Fruit fly (Drosophila melanogaster) whole organism, prepupa: Measurements from ENCODE around the gene CG12523.

ENCODE experiments used
- Blimp-1 ChIP-seq: fragments of 200-800 bp; sonication (Bioruptor generic); optimal IDR thresholded peaks from 3 replicates; lab custom pipeline; 2017; ENCODE audit warnings: missing biosample characterization, missing genetic modification characterization, mild to moderate bottlenecking, moderate library complexity, missing genetic modification reagents
- CG10669 ChIP-seq: fragments of 200-800 bp; sonication (Bioruptor generic); optimal IDR thresholded peaks from 3 replicates; lab custom pipeline; 2018; ENCODE audit warnings: missing biosample characterization, mild to moderate bottlenecking, missing genetic modification characterization, moderate library complexity
- CG11762 ChIP-seq: fragments of 200-800 bp; sonication (Bioruptor generic); optimal IDR thresholded peaks from 3 replicates; lab custom pipeline; 2016; ENCODE audit warnings: missing biosample characterization, missing genetic modification characterization; ENCODE audit not compliant: insufficient read depth
- CG11902 ChIP-seq: fragments of 200-800 bp; sonication (Bioruptor generic); optimal IDR thresholded peaks from 3 replicates; lab custom pipeline; 2016; ENCODE audit warnings: missing biosample characterization, missing genetic modification characterization
- CG15336 ChIP-seq: fragments of 200-800 bp; sonication (Bioruptor generic); IDR thresholded peaks from 2 replicates; pipeline ENCODE4 v1.3.6; 2022; ENCODE audit warnings: missing biosample characterization, missing genetic modification characterization
- CG1621 ChIP-seq: fragments of 200-800 bp; sonication (Bioruptor generic); optimal IDR thresholded peaks from 3 replicates; lab custom pipeline; 2018; ENCODE audit warnings: missing biosample characterization, mild to moderate bottlenecking, missing genetic modification characterization
- CG16779 ChIP-seq: fragments of 200-800 bp; sonication (Bioruptor generic); optimal IDR thresholded peaks from 3 replicates; lab custom pipeline; 2017; ENCODE audit warnings: missing biosample characterization, mild to moderate bottlenecking, missing genetic modification characterization
- CG3032 ChIP-seq: fragments of 200-800 bp; optimal IDR thresholded peaks from 2 replicates; lab custom pipeline; 2019; ENCODE audit warnings: missing biosample characterization, mild to moderate bottlenecking, missing genetic modification characterization, moderate library complexity
- CG31627 ChIP-seq: fragments of 200-800 bp; sonication (Bioruptor generic); optimal IDR thresholded peaks from 3 replicates; lab custom pipeline; 2016; ENCODE audit warnings: missing biosample characterization, missing genetic modification characterization
- CG34406 ChIP-seq: fragments of 200-800 bp; sonication (Bioruptor generic); optimal IDR thresholded peaks from 3 replicates; lab custom pipeline; 2016; ENCODE audit warnings: missing biosample characterization, missing genetic modification characterization
- CG3919 ChIP-seq: fragments of 200-800 bp; sonication (Bioruptor generic); optimal IDR thresholded peaks from 3 replicates; lab custom pipeline; 2016; ENCODE audit warnings: missing biosample characterization, missing genetic modification characterization
- CG4318 ChIP-seq: fragments of 200-800 bp; sonication (Bioruptor generic); optimal IDR thresholded peaks from 3 replicates; lab custom pipeline; 2017; ENCODE audit warnings: missing biosample characterization, mild to moderate bottlenecking, missing genetic modification characterization
- CG6163 ChIP-seq: fragments of 200-800 bp; sonication (Bioruptor generic); IDR thresholded peaks from 3 replicates; pipeline ENCODE4 v1.3.6; 2022; ENCODE audit warnings: missing biosample characterization, missing genetic modification characterization
- CG6276 ChIP-seq: fragments of 200-800 bp; sonication (Bioruptor generic); optimal IDR thresholded peaks from 2 replicates; lab custom pipeline; 2017; ENCODE audit warnings: missing biosample characterization, mild to moderate bottlenecking, missing genetic modification characterization
- CG6792 ChIP-seq: fragments of 200-800 bp; sonication (Bioruptor generic); optimal IDR thresholded peaks from 3 replicates; lab custom pipeline; 2016; ENCODE audit warnings: missing biosample characterization, missing genetic modification characterization
- CG6808 ChIP-seq: fragments of 200-800 bp; sonication (Bioruptor generic); optimal IDR thresholded peaks from 3 replicates; lab custom pipeline; 2017; ENCODE audit warnings: missing biosample characterization, missing genetic modification characterization, mild to moderate bottlenecking, moderate library complexity, missing genetic modification reagents
- CG6854 ChIP-seq: fragments of 200-800 bp; sonication (Bioruptor generic); optimal IDR thresholded peaks from 2 replicates; lab custom pipeline; 2017; ENCODE audit warnings: missing biosample characterization, mild to moderate bottlenecking, missing genetic modification characterization
- CG7368 ChIP-seq: fragments of 200-800 bp; sonication (Bioruptor generic); optimal IDR thresholded peaks from 3 replicates; lab custom pipeline; 2016; ENCODE audit warnings: missing biosample characterization, missing genetic modification characterization
- CG8119 ChIP-seq: fragments of 200-800 bp; sonication (Bioruptor generic); IDR thresholded peaks from 3 replicates; pipeline ENCODE4 v1.3.6; 2022; ENCODE audit warnings: missing biosample characterization, missing genetic modification characterization
- CG8319 ChIP-seq: fragments of 200-800 bp; sonication (Bioruptor generic); optimal IDR thresholded peaks from 3 replicates; lab custom pipeline; 2016; ENCODE audit warnings: missing biosample characterization, missing genetic modification characterization
- CG9139 ChIP-seq: fragments of 200-800 bp; sonication (Bioruptor generic); optimal IDR thresholded peaks from 3 replicates; lab custom pipeline; 2017; ENCODE audit warnings: missing biosample characterization, mild to moderate bottlenecking, missing genetic modification characterization
- Eip75B ChIP-seq: fragments of 200-800 bp; sonication (Bioruptor generic); optimal IDR thresholded peaks from 3 replicates; lab custom pipeline; 2016; ENCODE audit warnings: missing biosample characterization, missing genetic modification characterization
- Ets21C ChIP-seq: fragments of 200-800 bp; sonication (Bioruptor generic); optimal IDR thresholded peaks from 3 replicates; lab custom pipeline; 2016; ENCODE audit warnings: missing biosample characterization, missing genetic modification characterization
- Ets96B ChIP-seq: fragments of 200-800 bp; optimal IDR thresholded peaks from 2 replicates; lab custom pipeline; 2019; ENCODE audit warnings: missing biosample characterization, mild to moderate bottlenecking, missing genetic modification characterization, moderate library complexity
- Gug ChIP-seq: fragments of 200-800 bp; sonication (Bioruptor generic); IDR thresholded peaks from 2 replicates; pipeline ENCODE4 v1.3.6; 2022; ENCODE audit warnings: missing biosample characterization, missing genetic modification characterization
- Hr38 ChIP-seq: sonication (Bioruptor generic); optimal IDR thresholded peaks from 2 replicates; lab custom pipeline; 2016; ENCODE audit warnings: missing biosample characterization, missing genetic modification characterization
- OdsH ChIP-seq: fragments of 200-800 bp; sonication (Bioruptor generic); optimal IDR thresholded peaks from 3 replicates; lab custom pipeline; 2016; ENCODE audit warnings: missing biosample characterization, missing genetic modification characterization
- Smox ChIP-seq: fragments of 200-800 bp; sonication (Bioruptor generic); optimal IDR thresholded peaks from 3 replicates; lab custom pipeline; 2016; ENCODE audit warnings: missing biosample characterization, missing genetic modification characterization
- Sox102F ChIP-seq: fragments of 200-800 bp; sonication (Bioruptor generic); optimal IDR thresholded peaks from 2 replicates; lab custom pipeline; 2016; ENCODE audit warnings: missing biosample characterization, mild to moderate bottlenecking, missing genetic modification characterization
- Sox14 ChIP-seq: fragments of 200-800 bp; sonication (Bioruptor generic); optimal IDR thresholded peaks from 3 replicates; lab custom pipeline; 2016; ENCODE audit warnings: missing biosample characterization, missing genetic modification characterization
- achi ChIP-seq: fragments of 200-800 bp; sonication (Bioruptor generic); optimal IDR thresholded peaks from 3 replicates; lab custom pipeline; 2016; ENCODE audit warnings: missing biosample characterization, missing genetic modification characterization
- dac ChIP-seq: fragments of 200-800 bp; sonication (Bioruptor generic); optimal IDR thresholded peaks from 2 replicates; lab custom pipeline; 2017; ENCODE audit warnings: missing biosample characterization, mild to moderate bottlenecking, missing genetic modification characterization
- eg ChIP-seq: fragments of 200-800 bp; sonication (Bioruptor generic); IDR thresholded peaks from 3 replicates; pipeline ENCODE4 v1.3.6; 2022; ENCODE audit warnings: missing biosample characterization, missing genetic modification characterization
- fd59A ChIP-seq: fragments of 200-800 bp; sonication (Bioruptor generic); optimal IDR thresholded peaks from 2 replicates; lab custom pipeline; 2017; ENCODE audit warnings: missing biosample characterization, mild to moderate bottlenecking, missing genetic modification characterization, missing genetic modification reagents
- fd85E ChIP-seq: fragments of 200-800 bp; sonication (Bioruptor generic); optimal IDR thresholded peaks from 3 replicates; lab custom pipeline; 2016; ENCODE audit warnings: missing biosample characterization, missing genetic modification characterization
- fkh ChIP-seq: fragments of 200-800 bp; sonication (Bioruptor generic); optimal IDR thresholded peaks from 3 replicates; lab custom pipeline; 2017; ENCODE audit warnings: missing biosample characterization, mild to moderate bottlenecking, missing genetic modification characterization, moderate library complexity
- net ChIP-seq: fragments of 200-800 bp; sonication (Bioruptor generic); optimal IDR thresholded peaks from 3 replicates; lab custom pipeline; 2016; ENCODE audit warnings: missing biosample characterization, missing genetic modification characterization
- pdm3 ChIP-seq: fragments of 200-800 bp; sonication (Bioruptor generic); optimal IDR thresholded peaks from 3 replicates; lab custom pipeline; 2016; ENCODE audit warnings: missing biosample characterization, missing genetic modification characterization
- salr ChIP-seq, 2 experiments: fragments of 200-800 bp; sonication (Bioruptor generic); optimal IDR thresholded peaks; 3 replicates each; lab custom pipeline; 2016 to 2018; ENCODE audit warnings: missing biosample characterization in 2 of 2, missing genetic modification characterization in 2 of 2, mild to moderate bottlenecking in 1 of 2
- ss ChIP-seq, 2 experiments: fragments of 200-800 bp; sonication (Bioruptor generic); optimal IDR thresholded peaks; 2 replicates in 1 of 2; 3 replicates in 1 of 2; lab custom pipeline; 2017 to 2018; ENCODE audit warnings: mild to moderate bottlenecking in 2 of 2, missing biosample characterization in 2 of 2, missing genetic modification characterization in 2 of 2, moderate library complexity in 1 of 2
- svp ChIP-seq: fragments of 200-800 bp; sonication (Bioruptor generic); peaks from one replicate; lab custom pipeline; 2016; ENCODE audit warnings: missing biosample characterization, missing genetic modification characterization
- topi ChIP-seq: fragments of 200-800 bp; sonication (Bioruptor generic); optimal IDR thresholded peaks from 3 replicates; lab custom pipeline; 2016; ENCODE audit warnings: missing biosample characterization, missing genetic modification characterization
- vri ChIP-seq: fragments of 200-800 bp; sonication (Bioruptor generic); optimal IDR thresholded peaks from 3 replicates; lab custom pipeline; 2016; ENCODE audit warnings: missing biosample characterization, mild to moderate bottlenecking, missing genetic modification characterization

CG12523 gene

DNA sequence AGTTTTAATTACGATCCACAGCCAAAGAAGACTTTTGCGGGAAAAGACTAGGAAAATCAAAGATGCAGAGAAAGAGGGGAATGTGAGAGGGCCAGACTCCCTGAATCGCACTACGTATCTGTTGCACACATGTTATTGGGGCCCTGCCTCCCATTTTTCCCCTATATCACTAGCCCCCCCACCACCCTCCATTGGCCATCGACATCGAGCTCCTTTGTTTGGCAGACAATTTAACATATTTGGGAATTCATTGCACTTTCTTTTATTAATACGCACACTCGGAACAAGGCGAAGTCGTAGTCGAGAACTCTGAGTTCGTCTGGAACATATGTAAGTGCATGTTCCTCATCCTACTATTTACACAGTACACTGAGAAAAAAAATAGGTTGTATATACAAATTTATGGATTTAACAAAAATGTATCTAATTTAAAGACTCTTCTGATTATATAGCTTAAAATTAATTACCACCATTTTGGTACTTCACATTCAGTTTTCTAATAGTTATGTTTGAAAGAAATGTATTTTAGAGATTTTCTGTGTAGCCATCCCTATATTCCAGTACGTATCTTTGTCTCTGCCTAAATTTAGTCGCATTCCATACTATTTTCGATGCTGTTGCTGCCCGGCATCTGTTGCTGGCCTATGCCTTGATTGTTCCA is 17.8 kb upstream of the CG12523 start (continued):
- no peak for TF ChIP-seq CG8319 (GFP tag; lab: Kevin White, UChicago)
- no peak for TF ChIP-seq dac (GFP tag; lab: Kevin White, UChicago)
- TF ChIP-seq CG16779 = no peak
- no peak for TF ChIP-seq CG6854 (GFP tag; lab: Kevin White, UChicago)
- peak; percentile 28 for TF ChIP-seq CG31627 (GFP tag; lab: Kevin White, UChicago)
- TF ChIP-seq CG4318 (GFP tag; lab: Kevin White, UChicago) = no peak
- TF ChIP-seq CG6792 (GFP tag; lab: Kevin White, UChicago) = peak; percentile 16
- peak; percentile 50 for TF ChIP-seq CG34406 (GFP tag; lab: Kevin White, UChicago)
- TF ChIP-seq CG10669 (GFP tag; lab: Kevin White, UChicago) = peak; percentile 55
- peak; percentile 31 for TF ChIP-seq OdsH (GFP tag; lab: Kevin White, UChicago)
- peak; percentile 6 for TF ChIP-seq CG6276
- no peak for TF ChIP-seq fkh (GFP tag; lab: Kevin White, UChicago)
- TF ChIP-seq CG3032 (tag; lab: Kevin White, UChicago) = peak; percentile 60
- TF ChIP-seq CG15336 = peak; percentile 60
- TF ChIP-seq CG1621 (tag; lab: Kevin White, UChicago) = peak; percentile 12
- no peak for TF ChIP-seq Ets21C (GFP tag; lab: Kevin White, UChicago)
- TF ChIP-seq CG8119 = peak; percentile 51; the same call in 2 of the 3 replicates
- TF ChIP-seq CG7368 (GFP tag; lab: Kevin White, UChicago) = no peak
- TF ChIP-seq net (GFP tag; lab: Kevin White, UChicago) = peak; percentile 55
- peak; percentile 38 for TF ChIP-seq pdm3 (GFP tag; lab: Kevin White, UChicago)
- TF ChIP-seq fd85E (GFP tag; lab: Kevin White, UChicago) = no peak
- peak; percentile 74 for TF ChIP-seq Ets96B
- TF ChIP-seq vri (GFP tag; lab: Kevin White, UChicago) = no peak
- no peak for TF ChIP-seq eg (GFP tag; lab: Robert Waterston, UW)
- TF ChIP-seq CG6163 (GFP tag; lab: Robert Waterston, UW) = peak; percentile 63; the same call in 2 of the 3 replicates
- TF ChIP-seq CG6808 = peak; percentile 34
- TF ChIP-seq topi (GFP tag; lab: Kevin White, UChicago) = peak; percentile 45
- TF ChIP-seq CG9139 (GFP tag; lab: Kevin White, UChicago) = peak; percentile 35
- TF ChIP-seq Smox (GFP tag; lab: Kevin White, UChicago) = peak; percentile 18
- TF ChIP-seq svp (GFP tag; lab: Kevin White, UChicago) = peak; percentile 65
- no peak for TF ChIP-seq CG11902 (GFP tag; lab: Kevin White, UChicago)
- TF ChIP-seq CG3919 (GFP tag; lab: Kevin White, UChicago) = peak; percentile 53
- TF ChIP-seq Sox102F = no peak
- peak; percentile 41 for TF ChIP-seq Sox14 (GFP tag; lab: Kevin White, UChicago)
- peak; percentile 53 for TF ChIP-seq Eip75B (GFP tag; lab: Kevin White, UChicago)
- peak; percentile 51 for TF ChIP-seq achi (GFP tag; lab: Kevin White, UChicago)
- peak; percentile 16 to 48 for TF ChIP-seq ss (GFP tag; optimal IDR thresholded peaks at IDR 0.05; lab: Kevin White, UChicago)
- TF ChIP-seq CG11762 = peak; percentile 21
- TF ChIP-seq Gug (GFP tag; lab: Robert Waterston, UW) = 0 out of 2 replicates have a peak, but pooled peaks have one; percentile 10
- peak; percentile 33 for TF ChIP-seq fd59A (GFP tag; lab: Kevin White, UChicago)
- no peak for TF ChIP-seq Blimp-1 (GFP tag; lab: Kevin White, UChicago)
- no peak for TF ChIP-seq Hr38 (GFP tag; lab: Kevin White, UChicago)
- TF ChIP-seq salr (GFP tag; optimal IDR thresholded peaks at IDR 0.05; lab: Kevin White, UChicago) = peak in 1 of 2 experiments; percentile 49
- TF ChIP-seq, all 60 proteins: peak for 42
